1 fruit fly cellular context compared by ENCODE assay signal in the genomic region with DNA sequence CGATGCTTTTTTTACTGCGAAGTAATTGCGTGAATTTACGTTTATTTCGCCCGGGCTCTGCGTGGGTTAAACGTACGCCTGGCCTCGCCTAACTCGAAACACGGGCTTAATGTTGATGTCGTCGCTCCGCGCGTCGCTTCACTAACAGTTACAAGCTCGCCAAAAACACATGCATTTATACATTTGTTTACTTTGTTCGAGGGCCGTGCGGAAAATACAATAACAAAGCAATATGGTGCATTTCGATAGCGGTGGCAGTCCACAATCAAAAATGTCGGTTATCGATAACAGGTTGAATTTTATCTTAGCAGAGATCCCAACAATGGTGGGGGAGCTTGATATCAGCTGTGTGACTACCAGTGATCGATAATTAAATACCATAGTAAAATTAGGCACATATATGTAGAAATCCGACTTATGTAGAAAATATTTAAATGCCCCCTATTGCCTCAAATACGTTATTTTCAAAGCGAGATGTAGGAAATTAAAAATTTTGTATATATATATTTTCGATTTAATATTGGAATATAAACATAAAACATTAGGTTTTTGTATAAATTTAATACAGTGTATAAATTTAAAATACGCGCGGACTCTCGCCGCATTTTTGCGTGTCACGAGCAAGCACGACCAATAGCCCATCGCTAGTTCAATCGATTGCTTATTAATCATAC.
TF ChIP-seq lines count a peak whose summit lies in the region.

A gene (minus strand): TSS at position 220 of the 674 bp plus-strand sequence.

TF ChIP-seq in whole organism, embryonic, 481 proteins besides CTCF, POLR2A, EP300 and RAD21 (continued from another document and continues in another):
- TF ChIP-seq tx (GFP tag; optimal IDR thresholded peaks at IDR 0.05; lab: Kevin White, UChicago) = no peak
- peak; percentile 92 for TF ChIP-seq pita (GFP tag; optimal IDR thresholded peaks at IDR 0.05; lab: Kevin White, UChicago)
- peak; percentile 51 for TF ChIP-seq onecut (GFP tag; IDR thresholded peaks at IDR 0.05; lab: Robert Waterston, UW)
- peak in 1 of 3 experiments; percentile 50 for TF ChIP-seq lola (GFP tag; optimal IDR thresholded peaks at IDR 0.05; lab: Kevin White, UChicago)
- TF ChIP-seq CG11085 (GFP tag; IDR thresholded peaks at IDR 0.05; lab: Robert Waterston, UW) = no peak
- peak; percentile 32; the same call in 1 of the 3 replicates for TF ChIP-seq zfh1 (GFP tag; IDR thresholded peaks at IDR 0.05; lab: Robert Waterston, UW)
- no peak; the same call in 1 of the 2 replicates for TF ChIP-seq GATAe (GFP tag; conservative IDR thresholded peaks at IDR 0.05; lab: Robert Waterston, UW)
- TF ChIP-seq dpn (GFP tag; optimal IDR thresholded peaks at IDR 0.05; lab: Kevin White, UChicago) = peak; percentile 46 to 52
- TF ChIP-seq CG10209 (GFP tag; optimal IDR thresholded peaks at IDR 0.05; lab: Kevin White, UChicago) = peak; percentile 16
- peak; percentile 89 for TF ChIP-seq sd (tag; optimal IDR thresholded peaks at IDR 0.05; lab: Kevin White, UChicago)
- no peak for TF ChIP-seq Antp (GFP tag; optimal IDR thresholded peaks at IDR 0.05; lab: Kevin White, UChicago)
- no peak for TF ChIP-seq trh (GFP tag; optimal IDR thresholded peaks at IDR 0.05; lab: Kevin White, UChicago)
- TF ChIP-seq CG6272 (GFP tag; IDR thresholded peaks at IDR 0.05; lab: Robert Waterston, UW) = peak; percentile 41; the same call in 1 of the 2 replicates
- TF ChIP-seq ken (GFP tag; IDR thresholded peaks at IDR 0.05; lab: Robert Waterston, UW) = no peak
- TF ChIP-seq tll (GFP tag; optimal IDR thresholded peaks at IDR 0.05; lab: Kevin White, UChicago) = peak in 1 of 2 experiments; percentile 18
- peak; percentile 94 for TF ChIP-seq BEAF-32 (GFP tag; optimal IDR thresholded peaks at IDR 0.05; lab: Kevin White, UChicago)
- no peak for TF ChIP-seq psq (GFP tag; optimal IDR thresholded peaks at IDR 0.05; lab: Kevin White, UChicago)
- TF ChIP-seq CG3065 (GFP tag; optimal IDR thresholded peaks at IDR 0.05; lab: Kevin White, UChicago) = no peak
- TF ChIP-seq CG18476 (GFP tag; optimal IDR thresholded peaks at IDR 0.05; lab: Kevin White, UChicago) = no peak
- TF ChIP-seq CG32532 (GFP tag; IDR thresholded peaks at IDR 0.05; lab: Robert Waterston, UW) = no peak
- no peak for TF ChIP-seq HLH54F (GFP tag; optimal IDR thresholded peaks at IDR 0.05; lab: Kevin White, UChicago)
- peak; percentile 50 for TF ChIP-seq YL-1 (GFP tag; optimal IDR thresholded peaks at IDR 0.05; lab: Kevin White, UChicago)
- no peak for TF ChIP-seq CG3726 (GFP tag; IDR thresholded peaks at IDR 0.05; lab: Robert Waterston, UW)
- peak; percentile 85 for TF ChIP-seq CG14860 (GFP tag; IDR thresholded peaks at IDR 0.05; lab: Robert Waterston, UW; ENCODE audit: partially characterized antibody)
- peak; percentile 12 for TF ChIP-seq pho (GFP tag; optimal IDR thresholded peaks at IDR 0.05; lab: Kevin White, UChicago)
- TF ChIP-seq CG1603 (tag; optimal IDR thresholded peaks at IDR 0.05; lab: Kevin White, UChicago) = peak; percentile 64
- peak; percentile 88 for TF ChIP-seq vnd (GFP tag; IDR thresholded peaks at IDR 0.05; lab: Robert Waterston, UW; ENCODE audit: partially characterized antibody)
- no peak for TF ChIP-seq Abd-B (GFP tag; optimal IDR thresholded peaks at IDR 0.05; lab: Kevin White, UChicago)
- no peak for TF ChIP-seq fd96Cb (tag; optimal IDR thresholded peaks at IDR 0.05; lab: Kevin White, UChicago)
- TF ChIP-seq her (GFP tag; optimal IDR thresholded peaks at IDR 0.05; lab: Kevin White, UChicago) = no peak
- TF ChIP-seq PHDP (tag; optimal IDR thresholded peaks at IDR 0.05; lab: Kevin White, UChicago) = peak; percentile 27
- peak; percentile 9 for TF ChIP-seq bcd (GFP tag; optimal IDR thresholded peaks at IDR 0.05; lab: Kevin White, UChicago)
- TF ChIP-seq repo (GFP tag; optimal IDR thresholded peaks at IDR 0.05; lab: Kevin White, UChicago) = no peak
- TF ChIP-seq Hey (tag; optimal IDR thresholded peaks at IDR 0.05; lab: Kevin White, UChicago) = no peak
- TF ChIP-seq eyg (GFP tag; optimal IDR thresholded peaks at IDR 0.05; lab: Kevin White, UChicago) = no peak
- no peak for TF ChIP-seq CG5245 (GFP tag; optimal IDR thresholded peaks at IDR 0.05; lab: Kevin White, UChicago)
- no peak for TF ChIP-seq zf30C (GFP tag; optimal IDR thresholded peaks at IDR 0.05; lab: Kevin White, UChicago)
- no peak for TF ChIP-seq ERR (GFP tag; optimal IDR thresholded peaks at IDR 0.05; lab: Kevin White, UChicago)
- peak; percentile 86 for TF ChIP-seq Med (GFP tag; lab: Kevin White, UChicago)
- no peak for TF ChIP-seq ttk (GFP tag; IDR thresholded peaks at IDR 0.05; lab: Robert Waterston, UW)
- TF ChIP-seq cwo (GFP tag; optimal IDR thresholded peaks at IDR 0.05; lab: Kevin White, UChicago) = no peak
- TF ChIP-seq emc (GFP tag; optimal IDR thresholded peaks at IDR 0.05; lab: Kevin White, UChicago) = no peak
- no peak for TF ChIP-seq Dip2 (GFP tag; IDR thresholded peaks at IDR 0.05; lab: Robert Waterston, UW)
- TF ChIP-seq CG11504 (tag; optimal IDR thresholded peaks at IDR 0.05; lab: Kevin White, UChicago) = no peak
- TF ChIP-seq Poxn (GFP tag; IDR thresholded peaks at IDR 0.05; lab: Robert Waterston, UW) = no peak
- TF ChIP-seq Bdp1 (GFP tag; optimal IDR thresholded peaks at IDR 0.05; lab: Kevin White, UChicago) = no peak
- TF ChIP-seq tup (GFP tag; optimal IDR thresholded peaks at IDR 0.05; lab: Kevin White, UChicago) = peak; percentile 9
- peak; percentile 46 for TF ChIP-seq Hmr (GFP tag; optimal IDR thresholded peaks at IDR 0.05; lab: Kevin White, UChicago)
- TF ChIP-seq CG31388 (GFP tag; optimal IDR thresholded peaks at IDR 0.05; lab: Kevin White, UChicago) = no peak
- TF ChIP-seq dati (GFP tag; IDR thresholded peaks at IDR 0.05; lab: Robert Waterston, UW) = no peak
- TF ChIP-seq lbe (GFP tag; optimal IDR thresholded peaks at IDR 0.05; lab: Kevin White, UChicago) = peak; percentile 79
- peak; percentile 25 for TF ChIP-seq corto (GFP tag; optimal IDR thresholded peaks at IDR 0.05; lab: Kevin White, UChicago)
- no peak for TF ChIP-seq br (optimal IDR thresholded peaks at IDR 0.05; lab: Kevin White, UChicago)
- TF ChIP-seq CHES-1-like (GFP tag; optimal IDR thresholded peaks at IDR 0.05; lab: Kevin White, UChicago) = no peak
- TF ChIP-seq unc-4 (GFP tag; IDR thresholded peaks at IDR 0.05; lab: Robert Waterston, UW; ENCODE audit: partially characterized antibody) = peak; percentile 82
- TF ChIP-seq CG13775 (GFP tag; optimal IDR thresholded peaks at IDR 0.05; lab: Kevin White, UChicago) = peak; percentile 50
- TF ChIP-seq Oaz (GFP tag; IDR thresholded peaks at IDR 0.05; lab: Robert Waterston, UW) = no peak
- TF ChIP-seq dmrt99B (tag; optimal IDR thresholded peaks at IDR 0.05; lab: Kevin White, UChicago) = no peak
- TF ChIP-seq CG9817 (tag; optimal IDR thresholded peaks at IDR 0.05; lab: Kevin White, UChicago) = peak; percentile 36
- peak; percentile 59; the same call in 1 of the 3 replicates for TF ChIP-seq CG11560 (tag; IDR thresholded peaks at IDR 0.05; lab: Robert Waterston, UW)
- peak; percentile 97 for TF ChIP-seq CG2116 (GFP tag; optimal IDR thresholded peaks at IDR 0.05; lab: Kevin White, UChicago)
- TF ChIP-seq zen2 (GFP tag; IDR thresholded peaks at IDR 0.05; lab: Robert Waterston, UW; ENCODE audit: partially characterized antibody) = peak; percentile 66; the same call in 1 of the 3 replicates
- no peak for TF ChIP-seq Lim3 (GFP tag; IDR thresholded peaks at IDR 0.05; lab: Robert Waterston, UW)
- TF ChIP-seq CG17328 (GFP tag; IDR thresholded peaks at IDR 0.05; lab: Robert Waterston, UW) = no peak
- TF ChIP-seq Eip74EF (GFP tag; optimal IDR thresholded peaks at IDR 0.05; lab: Kevin White, UChicago) = no peak
- TF ChIP-seq Adf1 (GFP tag; IDR thresholded peaks at IDR 0.05; lab: Robert Waterston, UW) = no peak
- TF ChIP-seq CG1647 (GFP tag; optimal IDR thresholded peaks at IDR 0.05; lab: Kevin White, UChicago) = no peak
- TF ChIP-seq CG17359 (tag; optimal IDR thresholded peaks at IDR 0.05; lab: Kevin White, UChicago) = no peak
- TF ChIP-seq H2.0 (GFP tag; IDR thresholded peaks at IDR 0.05; lab: Robert Waterston, UW) = peak; percentile 36; the same call in 1 of the 2 replicates
- no peak for TF ChIP-seq Hr39 (optimal IDR thresholded peaks at IDR 0.05; lab: Kevin White, UChicago)
- TF ChIP-seq CG4404 (GFP tag; IDR thresholded peaks at IDR 0.05; lab: Robert Waterston, UW) = no peak
- TF ChIP-seq pfk (GFP tag; optimal IDR thresholded peaks at IDR 0.05; lab: Kevin White, UChicago) = no peak
- no peak for TF ChIP-seq BtbVII (GFP tag; optimal IDR thresholded peaks at IDR 0.05; lab: Kevin White, UChicago)
- TF ChIP-seq gcm2 (GFP tag; optimal IDR thresholded peaks at IDR 0.05; lab: Kevin White, UChicago) = no peak
- no peak for TF ChIP-seq ash1 (GFP tag; optimal IDR thresholded peaks at IDR 0.05; lab: Kevin White, UChicago)
- TF ChIP-seq tna (GFP tag; IDR thresholded peaks at IDR 0.05; lab: Robert Waterston, UW; ENCODE audit: partially characterized antibody) = 0 out of 2 replicates have a peak, but pooled peaks have one; percentile 63
- peak; percentile 4 for TF ChIP-seq lab (GFP tag; optimal IDR thresholded peaks at IDR 0.05; lab: Kevin White, UChicago)
- TF ChIP-seq CG6254 (GFP tag; optimal IDR thresholded peaks at IDR 0.05; lab: Kevin White, UChicago) = no peak
- TF ChIP-seq ab (GFP tag; optimal IDR thresholded peaks at IDR 0.05; lab: Kevin White, UChicago) = no peak
- TF ChIP-seq CG17361 (GFP tag; IDR thresholded peaks at IDR 0.05; lab: Robert Waterston, UW) = peak; percentile 56; the same call in 1 of the 3 replicates
- no peak for TF ChIP-seq cg (GFP tag; optimal IDR thresholded peaks at IDR 0.05; lab: Kevin White, UChicago)
- no peak for TF ChIP-seq NK7.1 (GFP tag; optimal IDR thresholded peaks at IDR 0.05; lab: Kevin White, UChicago)
- TF ChIP-seq Sry-β (GFP tag; optimal IDR thresholded peaks at IDR 0.05; lab: Kevin White, UChicago) = no peak
- TF ChIP-seq CG43689 (GFP tag; IDR thresholded peaks at IDR 0.05; lab: Robert Waterston, UW) = no peak
- TF ChIP-seq CG12236 (GFP tag; optimal IDR thresholded peaks at IDR 0.05; lab: Kevin White, UChicago) = no peak
- TF ChIP-seq Dfd (GFP tag; optimal IDR thresholded peaks at IDR 0.05; lab: Kevin White, UChicago) = no peak
- no peak for TF ChIP-seq H15 (GFP tag; IDR thresholded peaks at IDR 0.05; lab: Robert Waterston, UW)
- TF ChIP-seq gfzf (GFP tag; optimal IDR thresholded peaks at IDR 0.05; lab: Kevin White, UChicago) = peak; percentile 55
- peak; percentile 36 for TF ChIP-seq Myb (GFP tag; optimal IDR thresholded peaks at IDR 0.05; lab: Kevin White, UChicago)
- no peak for TF ChIP-seq esg (GFP tag; conservative IDR thresholded peaks at IDR 0.05; lab: Robert Waterston, UW)
- no peak for TF ChIP-seq so (GFP tag; IDR thresholded peaks at IDR 0.05; lab: Robert Waterston, UW)
- no peak for TF ChIP-seq CG8359 (GFP tag; optimal IDR thresholded peaks at IDR 0.05; lab: Kevin White, UChicago; ENCODE audit: borderline replicate concordance)
- TF ChIP-seq gsb (GFP tag; IDR thresholded peaks at IDR 0.05; lab: Robert Waterston, UW) = no peak
- no peak for TF ChIP-seq CG12942 (GFP tag; optimal IDR thresholded peaks at IDR 0.05; lab: Kevin White, UChicago)
- peak; percentile 33 for TF ChIP-seq NC2β (GFP tag; optimal IDR thresholded peaks at IDR 0.05; lab: Kevin White, UChicago)
- TF ChIP-seq CG9727 (GFP tag; optimal IDR thresholded peaks at IDR 0.05; lab: Kevin White, UChicago) = peak; percentile 36
- TF ChIP-seq Stat92E (GFP tag; optimal IDR thresholded peaks at IDR 0.05; lab: Kevin White, UChicago) = peak in 1 of 3 experiments; percentile 80
- TF ChIP-seq Rfx (GFP tag; IDR thresholded peaks at IDR 0.05; lab: Robert Waterston, UW) = peak; percentile 56
- no peak for TF ChIP-seq Hmx (GFP tag; optimal IDR thresholded peaks at IDR 0.05; lab: Kevin White, UChicago)
- TF ChIP-seq salm (tag; optimal IDR thresholded peaks at IDR 0.05; lab: Kevin White, UChicago) = no peak
- TF ChIP-seq CG7372 (GFP tag; IDR thresholded peaks at IDR 0.05; lab: Robert Waterston, UW) = no peak
- no peak for TF ChIP-seq danr (GFP tag; IDR thresholded peaks at IDR 0.05; lab: Robert Waterston, UW)
- TF ChIP-seq gsb-n (tag; optimal IDR thresholded peaks at IDR 0.05; lab: Kevin White, UChicago) = peak; percentile 29
- TF ChIP-seq CG7556 (GFP tag; optimal IDR thresholded peaks at IDR 0.05; lab: Kevin White, UChicago) = peak; percentile 4
- no peak for TF ChIP-seq CG11398 (GFP tag; optimal IDR thresholded peaks at IDR 0.05; lab: Kevin White, UChicago)
- TF ChIP-seq Aef1 (GFP tag; IDR thresholded peaks at IDR 0.05; lab: Robert Waterston, UW) = peak; percentile 57
- TF ChIP-seq CG17802 (tag; optimal IDR thresholded peaks at IDR 0.05; lab: Kevin White, UChicago) = no peak
- TF ChIP-seq ato (GFP tag; IDR thresholded peaks at IDR 0.05; lab: Robert Waterston, UW; ENCODE audit: partially characterized antibody) = peak; percentile 55
- peak; percentile 23; the same call in 1 of the 2 replicates for TF ChIP-seq vvl (GFP tag; IDR thresholded peaks at IDR 0.05; lab: Robert Waterston, UW)
- TF ChIP-seq az2 (GFP tag; optimal IDR thresholded peaks at IDR 0.05; lab: Kevin White, UChicago) = peak; percentile 39
- no peak for TF ChIP-seq CG11247 (GFP tag; IDR thresholded peaks at IDR 0.05; lab: Robert Waterston, UW)
- TF ChIP-seq CG10543 (GFP tag; optimal IDR thresholded peaks at IDR 0.05; lab: Kevin White, UChicago) = peak; percentile 34
- TF ChIP-seq da (GFP tag; optimal IDR thresholded peaks at IDR 0.05; lab: Kevin White, UChicago) = no peak
- no peak for TF ChIP-seq Taf1 (GFP tag; IDR thresholded peaks at IDR 0.05; lab: Robert Waterston, UW)
- peak; percentile 59 for TF ChIP-seq CG9797 (GFP tag; optimal IDR thresholded peaks at IDR 0.05; lab: Kevin White, UChicago)
- peak; percentile 60 for TF ChIP-seq CG30020 (tag; optimal IDR thresholded peaks at IDR 0.05; lab: Kevin White, UChicago)
- TF ChIP-seq NfI (GFP tag; optimal IDR thresholded peaks at IDR 0.05; lab: Kevin White, UChicago) = no peak
- no peak for TF ChIP-seq CG12744 (GFP tag; optimal IDR thresholded peaks at IDR 0.05; lab: Kevin White, UChicago)
- no peak for TF ChIP-seq lov (optimal IDR thresholded peaks at IDR 0.05; lab: Kevin White, UChicago)
- no peak for TF ChIP-seq lov (GFP tag; IDR thresholded peaks at IDR 0.05; lab: Robert Waterston, UW)
- TF ChIP-seq CG12659 (GFP tag; optimal IDR thresholded peaks at IDR 0.05; lab: Kevin White, UChicago) = peak; percentile 65
- peak; percentile 91 for TF ChIP-seq inv (GFP tag; IDR thresholded peaks at IDR 0.05; lab: Robert Waterston, UW; ENCODE audit: partially characterized antibody)
- no peak for TF ChIP-seq dysf (GFP tag; IDR thresholded peaks at IDR 0.05; lab: Robert Waterston, UW)
- peak; percentile 84 for TF ChIP-seq HLH4C (GFP tag; IDR thresholded peaks at IDR 0.05; lab: Robert Waterston, UW; ENCODE audit: partially characterized antibody)
- no peak for TF ChIP-seq Lpt (GFP tag; optimal IDR thresholded peaks at IDR 0.05; lab: Kevin White, UChicago)
